Worm (Caenorhabditis elegans) whole organism, mixed stage, embryonic: ENCODE measurements around the gene F35D2.6.

Experiments
- bed-3 ChIP-seq: fragments of 200-800 bp; sonication (Bioruptor generic); optimal IDR thresholded peaks from 3 replicates; lab custom pipeline; 2018; ENCODE audit warnings: mild to moderate bottlenecking, missing genetic modification characterization, moderate library complexity, missing compliant biosample characterization
- nhr-28 ChIP-seq: fragments of 150-350 bp; optimal IDR thresholded peaks from 2 replicates; lab custom pipeline; 2014; ENCODE audit warnings: missing biosample characterization, missing genetic modification characterization
- unc-120 ChIP-seq: sonication (generic microtip); optimal IDR thresholded peaks from 2 replicates; lab custom pipeline; 2017; ENCODE audit warnings: missing genetic modification characterization, missing compliant biosample characterization; ENCODE audit not compliant: poor library complexity, severe bottlenecking

- TF ChIP-seq nhr-28 (tag; lab: Kevin White, UChicago) (no peak), unc-120 (tag; lab: Kevin White, UChicago) (no peak), bed-3 (GFP tag; lab: Kevin White, UChicago) (no peak)
Measured at ce11 chrII:7549035-7549434, 28.5 kb upstream of the F35D2.6 start, which contains the start of gene tph-1.
